Fruit fly (Drosophila melanogaster): Measurements from ENCODE around the gene CG10175.

DNA sequence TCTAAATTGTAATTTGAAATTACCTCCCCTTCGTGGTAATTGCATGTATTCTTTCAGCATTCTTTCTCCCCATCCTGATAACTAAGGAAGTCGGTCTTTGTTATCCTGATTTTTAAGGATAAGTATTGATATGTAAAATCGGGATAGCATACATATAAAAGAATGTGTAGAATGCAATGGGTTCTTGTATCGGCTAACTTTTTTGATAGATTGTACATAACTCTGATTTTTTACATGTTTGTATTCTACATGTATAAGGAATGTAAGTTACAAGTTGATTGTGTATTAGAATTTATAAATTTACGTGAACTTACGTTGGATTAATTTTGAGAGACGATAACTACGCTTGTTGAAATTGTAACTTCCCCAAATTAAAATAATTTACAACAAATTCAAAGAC is 8.5 kb downstream of the CG10175 start:
- TF ChIP-seq eg (GFP tag; IDR thresholded peaks at IDR 0.05) (no peak), OdsH (GFP tag; optimal IDR thresholded peaks at IDR 0.05) (no peak), CG31627 (GFP tag; optimal IDR thresholded peaks at IDR 0.05) (no peak), Blimp-1 (GFP tag; optimal IDR thresholded peaks at IDR 0.05) (no peak)

Data from whole organism, prepupa.